Worm (Caenorhabditis elegans): ENCODE results near the gene M106.7.

ce11 chrII:10859359-10859758, 2.4 kb upstream of the M106.7 start:
- no peak for TF ChIP-seq ces-1 (GFP tag; optimal IDR thresholded peaks at IDR 0.05)
- no peak for TF ChIP-seq nhr-90 (tag; optimal IDR thresholded peaks at IDR 0.05; ENCODE audit: poor library complexity)
- TF ChIP-seq ceh-82 (tag; optimal IDR thresholded peaks at IDR 0.05): no peak
- TF ChIP-seq pqm-1 (tag; optimal IDR thresholded peaks at IDR 0.05): no peak
- TF ChIP-seq ztf-4 (tag; optimal IDR thresholded peaks at IDR 0.05): no peak
- TF ChIP-seq C04F5.9 (tag; optimal IDR thresholded peaks at IDR 0.05): no peak
- TF ChIP-seq snpc-4 (tag; optimal IDR thresholded peaks at IDR 0.05): no peak
- no peak for TF ChIP-seq mep-1 (tag; optimal IDR thresholded peaks at IDR 0.05)
- no peak for TF ChIP-seq lin-35 (GFP tag; optimal IDR thresholded peaks at IDR 0.05)
- no peak for TF ChIP-seq aha-1 (tag; optimal IDR thresholded peaks at IDR 0.05)
